Fruit fly (Drosophila melanogaster): Measurements from ENCODE around the gene Rrp1.

DNA sequence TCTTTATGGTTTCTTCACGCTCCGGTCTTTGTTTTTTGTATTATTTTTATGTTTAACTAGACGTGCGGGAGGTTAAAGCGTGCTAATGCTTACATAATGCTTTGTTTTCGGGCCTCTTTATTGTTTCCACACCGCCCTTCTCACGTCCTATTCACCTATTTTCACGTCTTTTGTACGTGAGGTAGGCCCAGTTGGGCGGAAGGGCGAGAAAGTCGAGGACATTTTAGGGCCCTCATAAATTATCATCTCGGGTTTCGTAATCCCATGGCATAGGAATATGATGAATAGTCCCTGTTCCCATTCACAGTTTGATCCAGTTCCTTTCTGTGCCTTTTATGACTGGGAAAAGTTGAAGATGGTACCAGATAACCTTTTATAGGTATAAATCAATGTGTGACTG is 33.2 kb upstream of the Rrp1 start:
- no peak for TF ChIP-seq Dif (GFP tag; optimal IDR thresholded peaks at IDR 0.05; ENCODE audit: partially characterized antibody)
- TF ChIP-seq Abd-B (GFP tag; optimal IDR thresholded peaks at IDR 0.05) = no peak
- no peak for TF ChIP-seq pan (optimal IDR thresholded peaks at IDR 0.05)
- no peak for TF ChIP-seq dmrt93B (GFP tag; optimal IDR thresholded peaks at IDR 0.05)
- TF ChIP-seq tai (GFP tag; optimal IDR thresholded peaks at IDR 0.05) = no peak
- TF ChIP-seq N (GFP tag; optimal IDR thresholded peaks at IDR 0.05) = no peak
- no peak for TF ChIP-seq foxo (GFP tag; optimal IDR thresholded peaks at IDR 0.05)
- no peak for TF ChIP-seq lola (GFP tag; optimal IDR thresholded peaks at IDR 0.05)
- no peak for TF ChIP-seq rgr (GFP tag; optimal IDR thresholded peaks at IDR 0.05)

Data from whole organism, wandering third instar larva.